Worm (Caenorhabditis elegans) whole organism, L3 larva: ENCODE measurements around the gene F56D6.13.

Experiments
- R02D3.7 ChIP-seq: fragments of 150-350 bp; optimal IDR thresholded peaks from 2 replicates; lab custom pipeline; 2014; ENCODE audit warnings: missing biosample characterization, missing genetic modification characterization
- ZK546.5 ChIP-seq: sonication (generic microtip); optimal IDR thresholded peaks from 2 replicates; lab custom pipeline; 2017; ENCODE audit warnings: missing biosample characterization, missing genetic modification characterization
- ceh-16 ChIP-seq: sonication (generic microtip); optimal IDR thresholded peaks from 2 replicates; lab custom pipeline; 2017; ENCODE audit warnings: missing biosample characterization, missing genetic modification characterization
- ceh-28 ChIP-seq: fragments of 150-350 bp; optimal IDR thresholded peaks from 2 replicates; lab custom pipeline; 2014; ENCODE audit warnings: missing biosample characterization, missing genetic modification reagents, missing genetic modification characterization
- ceh-82 ChIP-seq: fragments of 150-350 bp; optimal IDR thresholded peaks from 2 replicates; lab custom pipeline; 2014; ENCODE audit warnings: missing biosample characterization, missing genetic modification characterization
- ceh-9 ChIP-seq: sonication (generic microtip); optimal IDR thresholded peaks from 2 replicates; lab custom pipeline; 2018; ENCODE audit warnings: missing biosample characterization, missing genetic modification characterization
- daf-12 ChIP-seq: fragments of 150-350 bp; optimal IDR thresholded peaks from 2 replicates; lab custom pipeline; 2014; ENCODE audit warnings: missing biosample characterization, missing genetic modification reagents, missing genetic modification characterization
- egl-27 ChIP-seq: sonication (generic microtip); optimal IDR thresholded peaks from 4 replicates; lab custom pipeline; 2017; ENCODE audit warnings: missing biosample characterization, missing genetic modification reagents, missing genetic modification characterization
- egl-5 ChIP-seq: fragments of 150-350 bp; optimal IDR thresholded peaks from 2 replicates; lab custom pipeline; 2017; ENCODE audit warnings: missing biosample characterization, missing genetic modification reagents, missing genetic modification characterization, inconsistent platforms
- elt-1 ChIP-seq: fragments of 150-350 bp; optimal IDR thresholded peaks from 2 replicates; lab custom pipeline; 2014; ENCODE audit warnings: missing biosample characterization, missing genetic modification characterization
- elt-2 ChIP-seq: sonication (generic microtip); optimal IDR thresholded peaks from 2 replicates; lab custom pipeline; 2016; ENCODE audit warnings: missing genetic modification reagents, mild to moderate bottlenecking, missing genetic modification characterization, missing compliant biosample characterization
- elt-3 ChIP-seq, 3 experiments: fragments of 150-350 bp in 1 of 3; sonication (generic microtip) in 2 of 3; optimal IDR thresholded peaks; 2 replicates in 2 of 3; 4 replicates in 1 of 3; lab custom pipeline; 2014 to 2017; ENCODE audit warnings: missing biosample characterization in 3 of 3, missing genetic modification characterization in 3 of 3
- eor-1 ChIP-seq, 2 experiments: fragments of 150-350 bp; optimal IDR thresholded peaks; 2 replicates each; lab custom pipeline; 2014 to 2018; ENCODE audit warnings: missing biosample characterization in 2 of 2, missing genetic modification characterization in 2 of 2
- fos-1 ChIP-seq: fragments of 150-350 bp; optimal IDR thresholded peaks from 2 replicates; lab custom pipeline; 2014; ENCODE audit warnings: missing biosample characterization, missing genetic modification characterization
- hmg-11 ChIP-seq: sonication (generic microtip); optimal IDR thresholded peaks from 2 replicates; lab custom pipeline; 2016; ENCODE audit warnings: missing genetic modification characterization, missing compliant biosample characterization
- jun-1 ChIP-seq: fragments of 150-350 bp; optimal IDR thresholded peaks from 2 replicates; lab custom pipeline; 2014; ENCODE audit warnings: missing biosample characterization, missing genetic modification reagents, missing genetic modification characterization
- lin-15B ChIP-seq: fragments of 150-350 bp; optimal IDR thresholded peaks from 2 replicates; lab custom pipeline; 2014; ENCODE audit warnings: missing biosample characterization, missing genetic modification characterization
- lsy-12 ChIP-seq: sonication (generic microtip); optimal IDR thresholded peaks from 2 replicates; lab custom pipeline; 2016; ENCODE audit warnings: mild to moderate bottlenecking, missing genetic modification characterization, missing compliant biosample characterization
- mdl-1 ChIP-seq: fragments of 150-350 bp; optimal IDR thresholded peaks from 2 replicates; lab custom pipeline; 2014; ENCODE audit warnings: missing biosample characterization, missing genetic modification characterization
- mml-1 ChIP-seq: fragments of 150-350 bp; sonication (generic microtip); optimal IDR thresholded peaks from 3 replicates; lab custom pipeline; 2014; ENCODE audit warnings: missing biosample characterization, missing genetic modification characterization
- nfya-1 ChIP-seq: sonication (generic microtip); optimal IDR thresholded peaks from 2 replicates; lab custom pipeline; 2017; ENCODE audit warnings: missing genetic modification characterization, mild to moderate bottlenecking, missing compliant biosample characterization, antibody characterized with exemption, moderate library complexity; ENCODE audit not compliant: insufficient read depth
- nhr-11 ChIP-seq: fragments of 150-350 bp; optimal IDR thresholded peaks from 2 replicates; lab custom pipeline; 2014; ENCODE audit warnings: missing biosample characterization, missing genetic modification characterization
- nhr-12 ChIP-seq: fragments of 150-350 bp; optimal IDR thresholded peaks from 2 replicates; lab custom pipeline; 2014; ENCODE audit warnings: missing biosample characterization, missing genetic modification characterization
- nhr-23 ChIP-seq: fragments of 150-350 bp; optimal IDR thresholded peaks from 2 replicates; lab custom pipeline; 2014; ENCODE audit warnings: missing biosample characterization, missing genetic modification reagents, missing genetic modification characterization
- nhr-237 ChIP-seq: fragments of 150-350 bp; optimal IDR thresholded peaks from 2 replicates; lab custom pipeline; 2014; ENCODE audit warnings: missing biosample characterization, missing genetic modification characterization
- nhr-43 ChIP-seq: sonication (generic microtip); optimal IDR thresholded peaks from 2 replicates; lab custom pipeline; 2016; ENCODE audit warnings: mild to moderate bottlenecking, missing genetic modification characterization, missing compliant biosample characterization; ENCODE audit not compliant: poor library complexity, severe bottlenecking
- nhr-76 ChIP-seq: fragments of 150-350 bp; sonication (generic microtip); optimal IDR thresholded peaks from 5 replicates; lab custom pipeline; 2014; ENCODE audit warnings: missing biosample characterization, missing genetic modification characterization
- pqm-1 ChIP-seq: fragments of 150-350 bp; optimal IDR thresholded peaks from 2 replicates; lab custom pipeline; 2017; ENCODE audit warnings: missing biosample characterization, missing genetic modification characterization, inconsistent platforms
- sea-2 ChIP-seq: fragments of 150-350 bp; sonication (generic microtip); optimal IDR thresholded peaks from 4 replicates; lab custom pipeline; 2014; ENCODE audit warnings: missing biosample characterization, missing genetic modification reagents, missing genetic modification characterization
- skn-1 ChIP-seq: fragments of 150-350 bp; optimal IDR thresholded peaks from 2 replicates; lab custom pipeline; 2014; ENCODE audit warnings: missing biosample characterization, missing genetic modification characterization
- snpc-4 ChIP-seq: fragments of 150-350 bp; optimal IDR thresholded peaks from 2 replicates; lab custom pipeline; 2014; ENCODE audit warnings: missing biosample characterization, missing genetic modification characterization
- unc-39 ChIP-seq: sonication (generic microtip); optimal IDR thresholded peaks from 4 replicates; lab custom pipeline; 2017; ENCODE audit warnings: missing biosample characterization, missing genetic modification characterization
- unc-62 ChIP-seq: fragments of 150-350 bp; sonication (generic microtip); optimal IDR thresholded peaks from 4 replicates; lab custom pipeline; 2014; ENCODE audit warnings: missing biosample characterization, missing genetic modification reagents, missing genetic modification characterization
- ztf-11 ChIP-seq: fragments of 150-350 bp; optimal IDR thresholded peaks from 2 replicates; lab custom pipeline; 2014; ENCODE audit warnings: missing biosample characterization, missing genetic modification characterization
- ztf-4 ChIP-seq: fragments of 150-350 bp; optimal IDR thresholded peaks from 2 replicates; lab custom pipeline; 2014; ENCODE audit warnings: missing biosample characterization, missing genetic modification characterization

The F56D6.13 gene

ce11 chrIV:3888963-3889362 lies 20.3 kb upstream of the F56D6.13 start, which contains the start of gene oac-21:
oac-21 (plus strand) TSS chrIV:3889263.
- no peak for TF ChIP-seq nhr-76 (tag; lab: Kevin White, UChicago)
- no peak for TF ChIP-seq snpc-4 (tag; lab: Kevin White, UChicago)
- TF ChIP-seq ztf-11 (tag; lab: Kevin White, UChicago): no peak
- TF ChIP-seq ztf-4: no peak
- no peak for TF ChIP-seq lin-15B
- no peak for TF ChIP-seq nhr-11 (tag; lab: Kevin White, UChicago)
- no peak for TF ChIP-seq nfya-1 (tag; lab: Kevin White, UChicago)
- TF ChIP-seq egl-27 (tag; lab: Kevin White, UChicago): no peak
- TF ChIP-seq nhr-12 (tag; lab: Kevin White, UChicago): no peak
- no peak for TF ChIP-seq mml-1 (tag; lab: Kevin White, UChicago)
- no peak for TF ChIP-seq elt-2 (tag; lab: Kevin White, UChicago)

DNA sequence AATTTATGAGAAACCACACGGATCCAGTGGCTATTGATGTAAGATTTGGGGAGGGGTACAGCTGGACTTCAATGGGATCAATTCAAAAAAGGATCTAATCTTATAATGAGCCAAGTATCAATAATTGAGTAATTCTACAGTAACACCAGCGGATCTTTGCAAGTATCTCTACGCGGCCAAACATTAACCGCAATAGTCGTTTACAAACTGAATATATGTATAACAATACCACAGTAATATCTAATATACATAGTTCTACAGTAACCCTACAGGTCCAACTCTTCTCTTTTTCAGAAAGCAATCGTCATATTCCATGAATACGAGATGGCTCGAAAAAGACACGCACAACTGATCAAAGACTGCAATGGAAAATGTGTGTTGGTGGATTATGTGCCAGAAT lies 17.2 kb upstream of the F56D6.13 start, which contains the start of gene F56D6.9:
TSS of gene F56D6.9 (plus strand) at position 301 of the 400 bp plus-strand sequence.
- TF ChIP-seq ceh-28 (tag; lab: Kevin White, UChicago) (no peak), fos-1 (no peak), mdl-1 (tag; lab: Kevin White, UChicago) (no peak), elt-1 (tag; lab: Kevin White, UChicago) (no peak), ZK546.5 (no peak), ztf-11 (tag; lab: Kevin White, UChicago) (no peak), nfya-1 (tag; lab: Kevin White, UChicago) (no peak), egl-27 (tag; lab: Kevin White, UChicago) (no peak), unc-39 (tag; lab: Kevin White, UChicago) (no peak), jun-1 (tag; lab: Kevin White, UChicago) (no peak)

- TF ChIP-seq elt-3 (tag; optimal IDR thresholded peaks at IDR 0.05; lab: Kevin White, UChicago) (no peak), ztf-4 (no peak), egl-27 (tag; lab: Kevin White, UChicago) (no peak), mml-1 (tag; lab: Kevin White, UChicago) (no peak), skn-1 (tag; lab: Kevin White, UChicago) (no peak), ceh-9 (tag; lab: Kevin White, UChicago) (no peak), nhr-23 (tag; lab: Kevin White, UChicago) (no peak), pqm-1 (tag; lab: Kevin White, UChicago) (no peak), nfya-1 (tag; lab: Kevin White, UChicago) (no peak), unc-62 (GFP tag; lab: Kevin White, UChicago) (no peak), unc-39 (tag; lab: Kevin White, UChicago) (no peak), ceh-82 (tag; lab: Kevin White, UChicago) (no peak), lsy-12 (tag; lab: Kevin White, UChicago) (no peak), fos-1 (no peak), mdl-1 (tag; lab: Kevin White, UChicago) (no peak), ceh-16 (tag; lab: Kevin White, UChicago) (no peak)
- TF ChIP-seq, all 47 proteins: peak for 0
Observed at ce11 chrIV:3894004-3894480, 15.2 kb upstream of the F56D6.13 start, which contains the start of gene F56D6.8. F56D6.8 (minus strand) TSS chrIV:3894430.

ce11 chrIV:3894770-3895169 lies 14.4 kb upstream of the F56D6.13 start, which contains the start of gene dct-8:
dct-8 (plus strand) TSS chrIV:3895070.
- TF ChIP-seq daf-12 (tag; lab: Kevin White, UChicago) (no peak), pqm-1 (tag; lab: Kevin White, UChicago) (no peak), lin-15B (no peak), nhr-237 (tag; lab: Kevin White, UChicago) (no peak), ceh-9 (tag; lab: Kevin White, UChicago) (no peak), ceh-16 (tag; lab: Kevin White, UChicago) (no peak), ztf-11 (tag; lab: Kevin White, UChicago) (no peak), ZK546.5 (no peak), skn-1 (tag; lab: Kevin White, UChicago) (no peak), elt-3 (tag; optimal IDR thresholded peaks at IDR 0.05; lab: Kevin White, UChicago) (no peak), mdl-1 (tag; lab: Kevin White, UChicago) (no peak), nhr-43 (no peak), hmg-11 (tag; lab: Kevin White, UChicago) (no peak), nhr-76 (tag; lab: Kevin White, UChicago) (no peak), R02D3.7 (tag; lab: Kevin White, UChicago) (no peak), elt-2 (tag; lab: Kevin White, UChicago) (no peak), ceh-82 (tag; lab: Kevin White, UChicago) (no peak), sea-2 (no peak), eor-1 (tag; optimal IDR thresholded peaks at IDR 0.05; lab: Kevin White, UChicago) (no peak), egl-5 (tag; lab: Kevin White, UChicago) (no peak)
